Worm (Caenorhabditis elegans) whole organism, L1 larva: Measurements from ENCODE around the gene nhr-258.
A peak's percentile ranks its signal among the peaks of the same experiment; 100 is the strongest.

ENCODE experiments used
- Y116A8C.19 ChIP-seq: sonication (generic microtip); optimal IDR thresholded peaks from 2 replicates; lab custom pipeline; 2016; ENCODE audit warnings: missing compliant biosample characterization, missing genetic modification characterization, borderline replicate concordance
- aha-1 ChIP-seq: fragments of 150-350 bp; optimal IDR thresholded peaks from 2 replicates; lab custom pipeline; 2014; ENCODE audit warnings: missing biosample characterization, missing genetic modification characterization
- blmp-1 ChIP-seq: fragments of 150-350 bp; optimal IDR thresholded peaks from 2 replicates; lab custom pipeline; 2014; ENCODE audit warnings: missing biosample characterization, missing genetic modification characterization
- ceh-8 ChIP-seq: fragments of 200-800 bp; sonication (Bioruptor generic); optimal IDR thresholded peaks from 2 replicates; lab custom pipeline; 2018; ENCODE audit warnings: mild to moderate bottlenecking, missing genetic modification characterization, moderate library complexity, missing compliant biosample characterization
- ceh-82 ChIP-seq, 3 experiments: fragments of 150-350 bp in 1 of 3; sonication (generic microtip) in 2 of 3; optimal IDR thresholded peaks; 2 replicates each; lab custom pipeline; 2014 to 2017; ENCODE audit warnings: missing biosample characterization in 3 of 3, missing genetic modification characterization in 3 of 3
- ceh-88 ChIP-seq: fragments of 200-800 bp; sonication (Bioruptor generic); IDR thresholded peaks from 2 replicates; pipeline ENCODE4 v1.3.6; 2022; ENCODE audit warnings: missing genetic modification characterization, missing compliant biosample characterization
- ces-1 ChIP-seq: fragments of 150-350 bp; optimal IDR thresholded peaks from 2 replicates; lab custom pipeline; 2014; ENCODE audit warnings: missing biosample characterization, missing genetic modification reagents, missing genetic modification characterization
- dpl-1 ChIP-seq, 3 experiments: fragments of 150-350 bp in 2 of 3; sonication (generic microtip) in 1 of 3; optimal IDR thresholded peaks; 2 replicates each; lab custom pipeline; 2014 to 2017; ENCODE audit warnings: missing biosample characterization in 3 of 3, missing genetic modification characterization in 3 of 3, missing genetic modification reagents in 3 of 3
- efl-1 ChIP-seq, 4 experiments: fragments of 150-350 bp; optimal IDR thresholded peaks in 3 of 4; peaks in 1 of 4; 1 replicate in 1 of 4; 2 replicates in 3 of 4; lab custom pipeline; 2014; ENCODE audit warnings: missing biosample characterization in 2 of 4, missing genetic modification characterization in 2 of 4, missing genetic modification reagents in 2 of 4
- efl-3 ChIP-seq: fragments of 200-800 bp; sonication (Bioruptor generic); optimal IDR thresholded peaks from 2 replicates; lab custom pipeline; 2018; ENCODE audit warnings: mild to moderate bottlenecking, missing genetic modification characterization, missing compliant biosample characterization
- egl-27 ChIP-seq, 2 experiments: fragments of 150-350 bp in 1 of 2; sonication (generic microtip); optimal IDR thresholded peaks; 3 replicates each; lab custom pipeline; 2017 to 2018; ENCODE audit warnings: missing biosample characterization in 2 of 2, missing genetic modification characterization in 2 of 2, missing genetic modification reagents in 2 of 2
- elt-2 ChIP-seq: sonication (generic microtip); optimal IDR thresholded peaks from 2 replicates; lab custom pipeline; 2016; ENCODE audit warnings: missing genetic modification characterization, mild to moderate bottlenecking, inconsistent platforms, missing compliant biosample characterization, missing genetic modification reagents
- fkh-4 ChIP-seq: sonication (generic microtip); optimal IDR thresholded peaks from 2 replicates; lab custom pipeline; 2016; ENCODE audit warnings: missing compliant biosample characterization, missing genetic modification characterization, borderline replicate concordance
- fkh-8 ChIP-seq: sonication (generic microtip); optimal IDR thresholded peaks from 2 replicates; lab custom pipeline; 2016; ENCODE audit warnings: mild to moderate bottlenecking, missing genetic modification characterization, missing compliant biosample characterization
- fos-1 ChIP-seq: fragments of 150-350 bp; optimal IDR thresholded peaks from 2 replicates; lab custom pipeline; 2014; ENCODE audit warnings: missing biosample characterization, missing genetic modification characterization
- grh-1 ChIP-seq: fragments of 200-800 bp; sonication (Bioruptor generic); IDR thresholded peaks from 2 replicates; pipeline ENCODE4 v1.3.6; 2022; ENCODE audit warnings: missing genetic modification reagents, missing genetic modification characterization, missing compliant biosample characterization
- hlh-17 ChIP-seq: fragments of 200-800 bp; sonication (Bioruptor generic); optimal IDR thresholded peaks from 2 replicates; lab custom pipeline; 2018; ENCODE audit warnings: missing genetic modification characterization, mild to moderate bottlenecking, missing compliant biosample characterization, moderate library complexity, borderline replicate concordance
- hpl-2 ChIP-seq: fragments of 150-350 bp; optimal IDR thresholded peaks from 2 replicates; lab custom pipeline; 2014; ENCODE audit warnings: missing biosample characterization, missing genetic modification reagents, missing genetic modification characterization
- jun-1 ChIP-seq: fragments of 150-350 bp; optimal IDR thresholded peaks from 2 replicates; lab custom pipeline; 2014; ENCODE audit warnings: missing biosample characterization, missing genetic modification reagents, missing genetic modification characterization
- lin-13 ChIP-seq: fragments of 150-350 bp; optimal IDR thresholded peaks from 2 replicates; lab custom pipeline; 2014; ENCODE audit warnings: missing biosample characterization, missing genetic modification reagents, missing genetic modification characterization
- lin-15B ChIP-seq: fragments of 150-350 bp; sonication (generic microtip); optimal IDR thresholded peaks from 3 replicates; lab custom pipeline; 2014; ENCODE audit warnings: missing biosample characterization, missing genetic modification characterization
- lin-39 ChIP-seq: fragments of 150-350 bp; optimal IDR thresholded peaks from 2 replicates; lab custom pipeline; 2014; ENCODE audit warnings: missing biosample characterization, missing genetic modification reagents, missing genetic modification characterization
- lir-3 ChIP-seq: sonication (generic microtip); optimal IDR thresholded peaks from 2 replicates; lab custom pipeline; 2016; ENCODE audit warnings: mild to moderate bottlenecking, missing genetic modification characterization, moderate library complexity, missing compliant biosample characterization; ENCODE audit not compliant: poor library complexity
- lsy-2 ChIP-seq, 2 experiments: fragments of 150-350 bp; optimal IDR thresholded peaks; 2 replicates each; lab custom pipeline; 2014; ENCODE audit warnings: missing biosample characterization in 2 of 2, missing genetic modification characterization in 2 of 2
- mab-9 ChIP-seq: fragments of 200-800 bp; sonication (Bioruptor generic); IDR thresholded peaks from 2 replicates; pipeline ENCODE4 v1.3.6; 2022; ENCODE audit warnings: missing genetic modification reagents, missing genetic modification characterization, missing compliant biosample characterization
- mdl-1 ChIP-seq, 2 experiments: fragments of 150-350 bp; optimal IDR thresholded peaks; 2 replicates each; lab custom pipeline; 2014 to 2017; ENCODE audit warnings: missing biosample characterization in 2 of 2, missing genetic modification characterization in 2 of 2, inconsistent platforms in 1 of 2
- nhr-12 ChIP-seq: sonication (generic microtip); optimal IDR thresholded peaks from 2 replicates; lab custom pipeline; 2017; ENCODE audit warnings: missing biosample characterization, missing genetic modification characterization
- nhr-237 ChIP-seq: fragments of 150-350 bp; optimal IDR thresholded peaks from 2 replicates; lab custom pipeline; 2014; ENCODE audit warnings: missing biosample characterization, missing genetic modification characterization
- nhr-28 ChIP-seq: fragments of 150-350 bp; optimal IDR thresholded peaks from 2 replicates; lab custom pipeline; 2014; ENCODE audit warnings: missing biosample characterization, missing genetic modification characterization
- nhr-47 ChIP-seq: sonication (generic microtip); optimal IDR thresholded peaks from 2 replicates; lab custom pipeline; 2016; ENCODE audit warnings: mild to moderate bottlenecking, missing genetic modification characterization, moderate library complexity, missing compliant biosample characterization
- nhr-76 ChIP-seq: sonication (generic microtip); optimal IDR thresholded peaks from 2 replicates; lab custom pipeline; 2017; ENCODE audit warnings: missing biosample characterization, missing genetic modification characterization
- nhr-77 ChIP-seq: fragments of 150-350 bp; optimal IDR thresholded peaks from 2 replicates; lab custom pipeline; 2014; ENCODE audit warnings: missing biosample characterization, missing genetic modification characterization
- nhr-84 ChIP-seq: sonication (generic microtip); optimal IDR thresholded peaks from 2 replicates; lab custom pipeline; 2017; ENCODE audit warnings: missing biosample characterization, missing genetic modification characterization
- nhr-85 ChIP-seq: sonication (generic microtip); peaks from one replicate; lab custom pipeline; 2016; ENCODE audit warnings: missing genetic modification characterization, inconsistent platforms, missing compliant biosample characterization
- pag-3 ChIP-seq: sonication (generic microtip); optimal IDR thresholded peaks from 2 replicates; lab custom pipeline; 2017; ENCODE audit warnings: missing genetic modification characterization, mild to moderate bottlenecking, missing compliant biosample characterization, antibody characterized with exemption, borderline replicate concordance; ENCODE audit not compliant: insufficient read depth
- pqm-1 ChIP-seq: sonication (generic microtip); optimal IDR thresholded peaks from 3 replicates; lab custom pipeline; 2017; ENCODE audit warnings: missing biosample characterization, missing genetic modification characterization
- skn-1 ChIP-seq: fragments of 150-350 bp; optimal IDR thresholded peaks from 2 replicates; lab custom pipeline; 2014; ENCODE audit warnings: missing biosample characterization, missing genetic modification characterization
- snpc-4 ChIP-seq: fragments of 150-350 bp; optimal IDR thresholded peaks from 2 replicates; lab custom pipeline; 2014; ENCODE audit warnings: missing biosample characterization, missing genetic modification characterization
- sox-4 ChIP-seq: sonication (generic microtip); optimal IDR thresholded peaks from 2 replicates; lab custom pipeline; 2016; ENCODE audit warnings: missing genetic modification characterization, missing compliant biosample characterization
- sptf-1 ChIP-seq: fragments of 150-350 bp; optimal IDR thresholded peaks from 2 replicates; lab custom pipeline; 2014; ENCODE audit warnings: missing biosample characterization, missing genetic modification characterization
- tbx-2 ChIP-seq: sonication (generic microtip); optimal IDR thresholded peaks from 2 replicates; lab custom pipeline; 2016; ENCODE audit warnings: missing genetic modification characterization, missing compliant biosample characterization
- unc-30 ChIP-seq: sonication (generic microtip); optimal IDR thresholded peaks from 2 replicates; lab custom pipeline; 2017; ENCODE audit warnings: missing biosample characterization, missing genetic modification characterization
- unc-62 ChIP-seq: fragments of 150-350 bp; optimal IDR thresholded peaks from 2 replicates; lab custom pipeline; 2014; ENCODE audit warnings: missing biosample characterization, missing genetic modification reagents, missing genetic modification characterization
- unc-86 ChIP-seq: sonication (generic microtip); optimal IDR thresholded peaks from 2 replicates; lab custom pipeline; 2016; ENCODE audit warnings: missing genetic modification characterization, missing compliant biosample characterization
- vab-15 ChIP-seq: sonication (generic microtip); optimal IDR thresholded peaks from 2 replicates; lab custom pipeline; 2017; ENCODE audit warnings: missing genotype, mild to moderate bottlenecking, missing genetic modification characterization, missing compliant biosample characterization
- zag-1 ChIP-seq: fragments of 150-350 bp; optimal IDR thresholded peaks from 2 replicates; lab custom pipeline; 2014; ENCODE audit warnings: missing biosample characterization, missing genetic modification characterization
- ztf-4 ChIP-seq: fragments of 150-350 bp; optimal IDR thresholded peaks from 2 replicates; lab custom pipeline; 2014; ENCODE audit warnings: missing biosample characterization, missing genetic modification characterization

The nhr-258 gene

DNA sequence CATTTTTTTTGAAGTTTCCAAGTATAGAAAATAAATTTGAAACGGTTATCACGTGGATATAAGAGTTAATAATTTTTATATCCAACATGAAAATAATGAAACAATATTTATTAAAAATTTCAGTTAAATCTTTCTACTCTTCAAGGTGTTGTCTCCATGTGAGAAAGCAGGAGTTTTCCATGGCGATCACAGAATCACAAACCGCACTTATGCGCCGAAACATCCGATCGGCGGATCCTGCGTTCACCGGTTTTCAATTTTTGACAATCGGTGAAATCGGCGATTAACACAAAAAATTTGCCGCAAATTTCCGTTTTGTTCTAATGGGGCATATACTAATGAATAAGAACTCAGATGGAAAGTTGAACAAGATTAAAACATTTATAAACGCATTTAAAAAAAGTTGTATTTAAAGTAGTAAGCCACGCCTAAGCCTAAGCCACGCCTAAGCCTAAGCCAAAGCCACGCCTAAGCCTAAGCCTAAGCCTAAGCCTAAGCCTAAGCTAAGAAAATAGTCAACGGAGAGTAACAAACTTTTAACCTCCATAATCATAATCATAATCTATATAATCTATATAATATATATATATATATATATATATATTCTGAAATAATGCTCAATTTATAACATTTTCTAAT is 22.6 kb upstream of the nhr-258 start, which contains the start of gene C26B2.2:
TSS of gene C26B2.2 (minus strand) at position 88 of the 639 bp plus-strand sequence.
- TF ChIP-seq lin-13 (GFP tag; lab: Kevin White, UChicago) (no peak), ceh-88 (GFP tag; lab: Robert Waterston, UW) (peak; percentile 15; the same call in 1 of the 2 replicates)

DNA sequence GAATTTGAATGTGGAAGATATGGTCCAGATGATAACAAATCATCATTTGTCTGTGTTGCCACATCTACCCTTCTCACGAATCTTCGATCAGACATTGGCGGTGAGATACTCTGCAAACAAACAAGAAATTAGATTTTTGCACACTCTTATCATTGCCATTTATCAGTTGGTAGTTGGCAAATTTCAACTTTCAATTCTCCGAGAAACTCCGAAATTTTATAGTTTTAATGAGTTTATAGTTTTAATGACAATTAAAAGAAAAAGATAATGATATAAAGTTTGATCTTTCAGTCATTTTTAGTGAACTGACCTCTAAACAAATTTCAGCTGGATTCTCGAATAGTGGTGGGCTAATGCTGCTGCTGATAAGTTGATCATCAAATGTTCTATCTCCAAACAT is 20.9 kb upstream of the nhr-258 start:
- peak; percentile 14 for TF ChIP-seq elt-2 (tag; lab: Kevin White, UChicago)
- TF ChIP-seq vab-15: no peak
- TF ChIP-seq nhr-85 (tag; lab: Kevin White, UChicago): peak; percentile 13

- TF ChIP-seq snpc-4: no peak
- TF ChIP-seq efl-1 (optimal IDR thresholded peaks at IDR 0.05; lab: Kevin White, UChicago): no peak
- no peak for TF ChIP-seq efl-1 (GFP tag; optimal IDR thresholded peaks at IDR 0.05 in 1 of 2; lab: Kevin White, UChicago)
- TF ChIP-seq nhr-85 (tag; lab: Kevin White, UChicago): peak; percentile 74
- peak in 1 of 2 experiments; percentile 24 for TF ChIP-seq mdl-1 (tag; optimal IDR thresholded peaks at IDR 0.05; lab: Kevin White, UChicago)
- TF ChIP-seq nhr-77 (tag; lab: Kevin White, UChicago): no peak
- no peak for TF ChIP-seq sptf-1 (tag; lab: Kevin White, UChicago)
- TF ChIP-seq tbx-2: no peak
- TF ChIP-seq nhr-76 (tag; lab: Kevin White, UChicago): no peak
- TF ChIP-seq efl-3 (GFP tag; lab: Kevin White, UChicago): no peak
- TF ChIP-seq mab-9 (GFP tag; lab: Robert Waterston, UW): no peak
- no peak for TF ChIP-seq hlh-17
- TF ChIP-seq elt-2 (tag; lab: Kevin White, UChicago): peak; percentile 62
- no peak for TF ChIP-seq fkh-4 (tag; lab: Kevin White, UChicago)
- no peak for TF ChIP-seq sox-4 (tag; lab: Kevin White, UChicago)
- no peak for TF ChIP-seq ceh-82 (tag; optimal IDR thresholded peaks at IDR 0.05; lab: Kevin White, UChicago)
- TF ChIP-seq blmp-1: peak; percentile 72
- TF ChIP-seq zag-1 (tag; lab: Kevin White, UChicago): no peak
- no peak for TF ChIP-seq unc-30
- peak; percentile 40 for TF ChIP-seq fos-1 (tag; lab: Kevin White, UChicago)
- TF ChIP-seq ces-1 (GFP tag; lab: Kevin White, UChicago): no peak
- no peak for TF ChIP-seq skn-1 (tag; lab: Kevin White, UChicago)
- TF ChIP-seq ceh-88 (GFP tag; lab: Robert Waterston, UW): no peak
- TF ChIP-seq lin-13 (GFP tag; lab: Kevin White, UChicago): no peak
- no peak for TF ChIP-seq Y116A8C.19
- TF ChIP-seq pqm-1: peak; percentile 10
- peak in 1 of 2 experiments; percentile 17 for TF ChIP-seq lsy-2 (tag; optimal IDR thresholded peaks at IDR 0.05; lab: Kevin White, UChicago)
- TF ChIP-seq jun-1 (tag; lab: Kevin White, UChicago): no peak
- TF ChIP-seq nhr-237 (tag; lab: Kevin White, UChicago): no peak
- no peak for TF ChIP-seq nhr-84 (tag; lab: Kevin White, UChicago)
- TF ChIP-seq nhr-12 (tag; lab: Kevin White, UChicago): no peak
- TF ChIP-seq grh-1: no peak
- TF ChIP-seq nhr-28 (tag; lab: Kevin White, UChicago): no peak
- TF ChIP-seq lin-39 (tag; lab: Kevin White, UChicago): no peak
- TF ChIP-seq lir-3: no peak
- no peak for TF ChIP-seq lin-15B (tag; lab: Kevin White, UChicago)
- TF ChIP-seq ztf-4 (tag; lab: Kevin White, UChicago): no peak
- TF ChIP-seq fkh-8 (tag; lab: Kevin White, UChicago): no peak
- TF ChIP-seq unc-86 (tag; lab: Kevin White, UChicago): no peak
- no peak for TF ChIP-seq unc-62
- TF ChIP-seq ceh-8 (GFP tag; lab: Kevin White, UChicago): no peak
- no peak for TF ChIP-seq dpl-1 (GFP tag; optimal IDR thresholded peaks at IDR 0.05; lab: Kevin White, UChicago)
- TF ChIP-seq aha-1 (tag; lab: Kevin White, UChicago): no peak
- no peak for TF ChIP-seq nhr-47
- TF ChIP-seq hpl-2 (GFP tag; lab: Kevin White, UChicago): no peak
- no peak for TF ChIP-seq egl-27 (tag; optimal IDR thresholded peaks at IDR 0.05; lab: Kevin White, UChicago)
- no peak for TF ChIP-seq pag-3 (tag; lab: Kevin White, UChicago)
Observed at ce11 chrIV:8026361-8026760, 18.4 kb upstream of the nhr-258 start.
